Worm (Caenorhabditis elegans) whole organism, L4 larva: ENCODE results near the gene F11C1.1.

Experiments
- T26A8.4 ChIP-seq: fragments of 200-800 bp; sonication (Bioruptor generic); IDR thresholded peaks from 2 replicates; pipeline ENCODE4 v1.3.6; 2022; ENCODE audit warnings: missing genetic modification characterization, missing compliant biosample characterization
- Y48G9A.11 ChIP-seq: fragments of 200-800 bp; sonication (Bioruptor generic); IDR thresholded peaks from 2 replicates; pipeline ENCODE4 v1.3.6; 2022; ENCODE audit warnings: missing genetic modification reagents, missing genetic modification characterization, missing compliant biosample characterization
- aha-1 ChIP-seq: fragments of 150-350 bp; peaks from one replicate; lab custom pipeline; 2014; ENCODE audit warnings: missing biosample characterization, missing genetic modification characterization
- attf-4 ChIP-seq: sonication (generic microtip); optimal IDR thresholded peaks from 3 replicates; lab custom pipeline; 2017; ENCODE audit warnings: missing biosample characterization, missing genetic modification characterization
- cey-2 ChIP-seq: sonication (generic microtip); optimal IDR thresholded peaks from 3 replicates; lab custom pipeline; 2017; ENCODE audit warnings: missing genetic modification characterization, mild to moderate bottlenecking, missing compliant biosample characterization, antibody characterized with exemption, borderline replicate concordance; ENCODE audit not compliant: insufficient read depth
- daf-16 ChIP-seq, 3 experiments: sonication (generic microtip); optimal IDR thresholded peaks; 2 replicates each; lab custom pipeline; 2016 to 2017; ENCODE audit warnings: missing genetic modification characterization in 3 of 3, missing genetic modification reagents in 3 of 3, mild to moderate bottlenecking in 2 of 3, missing compliant biosample characterization in 2 of 3, missing biosample characterization in 1 of 3, moderate library complexity in 1 of 3
- dmd-9 ChIP-seq: fragments of 200-800 bp; sonication (Bioruptor generic); IDR thresholded peaks from 2 replicates; pipeline ENCODE4 v1.3.6; 2022; ENCODE audit warnings: missing genetic modification reagents, missing genetic modification characterization, missing compliant biosample characterization
- fos-1 ChIP-seq: fragments of 150-350 bp; optimal IDR thresholded peaks from 2 replicates; lab custom pipeline; 2014; ENCODE audit warnings: missing biosample characterization, missing genetic modification characterization
- hlh-11 ChIP-seq: fragments of 200-800 bp; sonication (Bioruptor generic); optimal IDR thresholded peaks from 2 replicates; lab custom pipeline; 2018; ENCODE audit warnings: mild to moderate bottlenecking, missing genetic modification characterization, missing compliant biosample characterization
- hlh-30 ChIP-seq: sonication (generic microtip); optimal IDR thresholded peaks from 2 replicates; lab custom pipeline; 2017; ENCODE audit warnings: antibody characterized with exemption, mild to moderate bottlenecking, missing genetic modification characterization, missing compliant biosample characterization; ENCODE audit not compliant: insufficient read depth
- lim-7 ChIP-seq: fragments of 200-800 bp; sonication (Bioruptor generic); IDR thresholded peaks from 2 replicates; pipeline ENCODE4 v1.3.6; 2022; ENCODE audit warnings: missing genetic modification characterization, missing compliant biosample characterization
- lin-39 ChIP-seq: fragments of 150-350 bp; optimal IDR thresholded peaks from 2 replicates; lab custom pipeline; 2014; ENCODE audit warnings: missing biosample characterization, missing genetic modification reagents, missing genetic modification characterization
- lir-3 ChIP-seq: sonication (generic microtip); optimal IDR thresholded peaks from 2 replicates; lab custom pipeline; 2016; ENCODE audit warnings: mild to moderate bottlenecking, missing genetic modification characterization, missing compliant biosample characterization
- lsy-2 ChIP-seq, 2 experiments: fragments of 150-350 bp in 1 of 2; sonication (generic microtip) in 1 of 2; optimal IDR thresholded peaks; 2 replicates each; lab custom pipeline; 2014 to 2017; ENCODE audit warnings: missing biosample characterization in 2 of 2, missing genetic modification characterization in 2 of 2
- madf-9 ChIP-seq: fragments of 200-800 bp; sonication (Bioruptor generic); conservative IDR thresholded peaks from 2 replicates; pipeline ENCODE4 v1.3.6; 2022; ENCODE audit warnings: missing genetic modification reagents, missing genetic modification characterization, missing compliant biosample characterization
- mes-2 ChIP-seq: sonication (generic microtip); optimal IDR thresholded peaks from 2 replicates; lab custom pipeline; 2016; ENCODE audit warnings: missing genotype, mild to moderate bottlenecking, missing genetic modification characterization, missing compliant biosample characterization; ENCODE audit not compliant: poor library complexity, severe bottlenecking
- mxl-3 ChIP-seq: fragments of 200-800 bp; sonication (Bioruptor generic); optimal IDR thresholded peaks from 2 replicates; lab custom pipeline; 2018; ENCODE audit warnings: mild to moderate bottlenecking, missing genetic modification characterization, missing compliant biosample characterization
- nhr-10 ChIP-seq: fragments of 150-350 bp; optimal IDR thresholded peaks from 2 replicates; lab custom pipeline; 2014; ENCODE audit warnings: missing biosample characterization, missing genetic modification characterization
- nhr-111 ChIP-seq: fragments of 200-800 bp; sonication (Bioruptor generic); optimal IDR thresholded peaks from 2 replicates; lab custom pipeline; 2018; ENCODE audit warnings: mild to moderate bottlenecking, missing genetic modification characterization, missing compliant biosample characterization
- nhr-25 ChIP-seq: sonication (generic microtip); optimal IDR thresholded peaks from 2 replicates; lab custom pipeline; 2017; ENCODE audit warnings: missing genetic modification characterization, mild to moderate bottlenecking, missing compliant biosample characterization, antibody characterized with exemption, moderate library complexity, borderline replicate concordance; ENCODE audit not compliant: insufficient read depth
- nhr-28 ChIP-seq: fragments of 150-350 bp; optimal IDR thresholded peaks from 2 replicates; lab custom pipeline; 2014; ENCODE audit warnings: missing biosample characterization, missing genetic modification characterization
- nhr-48 ChIP-seq: sonication (generic microtip); optimal IDR thresholded peaks from 2 replicates; lab custom pipeline; 2016; ENCODE audit warnings: mild to moderate bottlenecking, missing genetic modification characterization, missing compliant biosample characterization
- rbr-2 ChIP-seq: sonication (generic microtip); optimal IDR thresholded peaks from 2 replicates; lab custom pipeline; 2016; ENCODE audit warnings: missing genotype, missing genetic modification characterization, missing compliant biosample characterization
- unc-130 ChIP-seq: sonication (generic microtip); optimal IDR thresholded peaks from 2 replicates; lab custom pipeline; 2016; ENCODE audit warnings: missing genetic modification reagents, missing genetic modification characterization, missing compliant biosample characterization
- unc-62 ChIP-seq, 3 experiments: fragments of 150-350 bp in 1 of 3; sonication (generic microtip); optimal IDR thresholded peaks in 2 of 3; peaks in 1 of 3; 1 replicate in 1 of 3; 2 replicates in 2 of 3; lab custom pipeline; 2014 to 2017; ENCODE audit warnings: missing biosample characterization in 3 of 3, missing genetic modification characterization in 3 of 3, missing genetic modification reagents in 3 of 3, missing genotype in 1 of 3
- vab-7 ChIP-seq: fragments of 200-800 bp; sonication (Bioruptor generic); IDR thresholded peaks from 2 replicates; pipeline ENCODE4 v1.3.6; 2022; ENCODE audit warnings: missing genetic modification reagents, missing genetic modification characterization, missing compliant biosample characterization
- zfp-2 ChIP-seq: sonication (generic microtip); optimal IDR thresholded peaks from 2 replicates; lab custom pipeline; 2016; ENCODE audit warnings: mild to moderate bottlenecking, missing genetic modification characterization, missing compliant biosample characterization
- zip-11 ChIP-seq: fragments of 200-800 bp; sonication (Bioruptor generic); IDR thresholded peaks from 2 replicates; pipeline ENCODE4 v1.3.6; 2022; ENCODE audit warnings: missing genetic modification characterization, missing compliant biosample characterization
- zip-2 ChIP-seq: fragments of 150-350 bp; optimal IDR thresholded peaks from 2 replicates; lab custom pipeline; 2014; ENCODE audit warnings: missing biosample characterization, missing genetic modification characterization

Gene F11C1.1

ce11 chrX:13006328-13006727, 15.9 kb upstream of the F11C1.1 start:
- TF ChIP-seq hlh-11 (tag; lab: Kevin White, UChicago) (peak; percentile 6), lsy-2 (tag; optimal IDR thresholded peaks at IDR 0.05; lab: Kevin White, UChicago) (no peak), zip-11 (GFP tag; lab: Robert Waterston, UW) (no peak), dmd-9 (GFP tag; lab: Robert Waterston, UW) (no peak), zip-2 (tag; lab: Kevin White, UChicago) (no peak), mes-2 (tag; lab: Kevin White, UChicago) (no peak), unc-62 (GFP tag; optimal IDR thresholded peaks at IDR 0.05 in 1 of 2; lab: Kevin White, UChicago) (peak in 1 of 2 experiments; percentile 1), unc-62 (tag; optimal IDR thresholded peaks at IDR 0.05; lab: Kevin White, UChicago) (no peak), mxl-3 (GFP tag; lab: Kevin White, UChicago) (peak; percentile 16), unc-130 (GFP tag; lab: Kevin White, UChicago) (no peak), cey-2 (tag; lab: Kevin White, UChicago) (no peak), madf-9 (GFP tag; lab: Robert Waterston, UW) (no peak), nhr-48 (peak; percentile 5), nhr-10 (tag; lab: Kevin White, UChicago) (no peak), T26A8.4 (GFP tag; lab: Robert Waterston, UW) (no peak), daf-16 (GFP tag; optimal IDR thresholded peaks at IDR 0.05; lab: Kevin White, UChicago) (no peak), daf-16 (tag; optimal IDR thresholded peaks at IDR 0.05; lab: Kevin White, UChicago) (no peak), hlh-30 (tag; lab: Kevin White, UChicago) (peak; percentile 25), lir-3 (no peak), attf-4 (tag; lab: Kevin White, UChicago) (no peak), nhr-111 (GFP tag; lab: Kevin White, UChicago) (no peak), rbr-2 (no peak)

ce11 chrX:13005730-13006129, 15.4 kb upstream of the F11C1.1 start:
- TF ChIP-seq nhr-25 (tag; lab: Kevin White, UChicago) (peak; percentile 64), lim-7 (GFP tag; lab: Robert Waterston, UW) (no peak), lsy-2 (tag; optimal IDR thresholded peaks at IDR 0.05; lab: Kevin White, UChicago) (no peak), aha-1 (peak; percentile 14), fos-1 (tag; lab: Kevin White, UChicago) (no peak)

ce11 chrX:13004491-13005093, 14.2 kb upstream of the F11C1.1 start:
- TF ChIP-seq nhr-28 (tag; lab: Kevin White, UChicago) (no peak), nhr-25 (tag; lab: Kevin White, UChicago) (peak; percentile 74)

ce11 chrX:13003092-13003491, 12.7 kb upstream of the F11C1.1 start:
- TF ChIP-seq nhr-25 (tag; lab: Kevin White, UChicago): peak; percentile 66
- no peak for TF ChIP-seq Y48G9A.11 (GFP tag; lab: Robert Waterston, UW)

ce11 chrX:13002322-13002721, 11.9 kb upstream of the F11C1.1 start:
- TF ChIP-seq lin-39 (tag; lab: Kevin White, UChicago) (no peak), aha-1 (peak; percentile 89), nhr-28 (tag; lab: Kevin White, UChicago) (no peak)

ce11 chrX:13000837-13001236, 10.5 kb upstream of the F11C1.1 start:
- TF ChIP-seq aha-1 (peak; percentile 56), nhr-25 (tag; lab: Kevin White, UChicago) (peak; percentile 97), vab-7 (GFP tag; lab: Robert Waterston, UW) (no peak), zfp-2 (tag; lab: Kevin White, UChicago) (no peak)
